Worm (Caenorhabditis elegans): ENCODE data around the gene ZK185.3.
A peak's percentile ranks its signal among the peaks of the same experiment; 100 is the strongest.

ZK185.3 gene

DNA sequence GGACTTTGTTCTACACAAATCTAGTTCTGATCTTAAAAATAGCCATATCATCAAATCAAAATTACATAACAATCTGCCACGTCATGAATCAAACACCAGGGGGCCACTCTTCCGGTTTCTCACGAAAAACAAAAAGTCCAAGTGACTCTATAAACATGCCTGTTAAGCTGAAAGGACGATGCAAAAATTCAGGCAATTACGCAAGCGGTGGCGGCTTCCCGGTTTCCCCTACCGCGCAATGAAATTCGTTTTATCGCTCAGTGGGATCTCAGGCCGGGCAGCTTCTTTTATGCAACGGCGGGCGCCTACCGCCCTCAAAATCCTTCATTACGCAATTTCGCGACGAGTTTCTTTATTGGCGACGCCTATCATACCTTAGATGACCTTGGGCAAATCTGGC, 10.5 kb downstream of the ZK185.3 start:
- TF ChIP-seq ama-1 (optimal IDR thresholded peaks at IDR 0.05), result peak; percentile 32
- TF ChIP-seq ceh-16 (tag; optimal IDR thresholded peaks at IDR 0.05), result no peak
- peak; percentile 68 for TF ChIP-seq nhr-25 (tag; optimal IDR thresholded peaks at IDR 0.05)
- no peak for TF ChIP-seq unc-39 (tag; optimal IDR thresholded peaks at IDR 0.05)
- no peak for TF ChIP-seq nhr-77 (tag; optimal IDR thresholded peaks at IDR 0.05)

DNA sequence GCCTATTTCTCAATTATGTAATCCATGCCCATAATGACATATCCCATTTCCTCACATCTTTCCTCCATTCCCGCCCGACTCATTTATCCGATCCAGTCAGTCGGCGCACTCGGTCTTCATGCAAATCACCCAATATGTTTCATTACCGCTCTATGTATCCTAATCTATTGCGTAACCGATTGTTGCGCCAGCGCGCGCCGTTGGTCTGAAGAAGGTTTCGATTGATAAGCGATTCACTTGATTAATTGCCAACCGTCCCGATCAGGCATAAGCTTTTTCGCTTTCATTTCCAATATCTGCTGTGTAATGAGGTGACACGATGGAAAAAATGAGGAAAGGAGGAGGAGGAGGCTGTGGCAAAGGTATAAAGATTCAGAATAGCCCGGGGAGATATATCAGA, 12.1 kb downstream of the ZK185.3 start:
- TF ChIP-seq ceh-82 (tag; optimal IDR thresholded peaks at IDR 0.05) (no peak), fos-1 (tag; optimal IDR thresholded peaks at IDR 0.05) (no peak), elt-1 (tag; optimal IDR thresholded peaks at IDR 0.05) (no peak), sea-2 (GFP tag; optimal IDR thresholded peaks at IDR 0.05) (no peak), elt-3 (tag; optimal IDR thresholded peaks at IDR 0.05) (peak in 1 of 3 experiments; percentile 72), daf-12 (tag; optimal IDR thresholded peaks at IDR 0.05) (no peak), egl-27 (tag; optimal IDR thresholded peaks at IDR 0.05) (no peak), tbx-2 (tag; optimal IDR thresholded peaks at IDR 0.05) (no peak), nhr-43 (tag; optimal IDR thresholded peaks at IDR 0.05; ENCODE audit: poor library complexity, severe bottlenecking) (peak; percentile 37), nhr-28 (tag; optimal IDR thresholded peaks at IDR 0.05) (no peak), snpc-4 (tag; optimal IDR thresholded peaks at IDR 0.05) (no peak), pqm-1 (tag; optimal IDR thresholded peaks at IDR 0.05) (no peak), ZK546.5 (tag; optimal IDR thresholded peaks at IDR 0.05) (no peak), jun-1 (tag; optimal IDR thresholded peaks at IDR 0.05) (no peak), nhr-23 (tag; optimal IDR thresholded peaks at IDR 0.05) (no peak), nfya-1 (tag; optimal IDR thresholded peaks at IDR 0.05; ENCODE audit: insufficient read depth) (no peak), unc-39 (tag; optimal IDR thresholded peaks at IDR 0.05) (no peak), nhr-25 (tag; optimal IDR thresholded peaks at IDR 0.05) (peak; percentile 39), ceh-9 (tag; optimal IDR thresholded peaks at IDR 0.05) (no peak), unc-62 (GFP tag; optimal IDR thresholded peaks at IDR 0.05) (no peak)

DNA sequence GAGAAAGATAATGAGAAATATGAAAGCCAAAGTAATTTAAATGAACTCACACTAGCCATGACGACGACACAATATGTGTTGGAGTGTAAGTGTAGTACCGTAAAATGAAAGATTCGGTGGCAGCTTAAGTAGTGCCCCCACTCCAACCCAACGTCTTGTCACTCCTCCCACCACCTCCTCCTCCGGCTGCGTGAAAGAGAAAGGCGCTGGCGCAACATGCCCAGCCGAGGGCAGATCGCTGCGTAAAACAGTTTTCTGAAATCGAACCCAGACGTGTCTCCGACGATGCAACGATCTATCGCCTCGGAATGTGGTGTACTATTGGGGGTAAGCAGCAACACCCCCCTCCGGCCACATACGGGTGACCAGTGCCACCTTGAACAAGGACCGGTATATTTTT, 13.2 kb downstream of the ZK185.3 start, which contains the start of gene ZK180.5:
ZK180.5 (minus strand) TSS at position 101 of the 400 bp plus-strand sequence.
- TF ChIP-seq nhr-25 (tag; optimal IDR thresholded peaks at IDR 0.05) (peak; percentile 28), daf-12 (tag; optimal IDR thresholded peaks at IDR 0.05) (no peak), nhr-43 (tag; optimal IDR thresholded peaks at IDR 0.05; ENCODE audit: poor library complexity, severe bottlenecking) (peak; percentile 42)

- TF ChIP-seq elt-1 (tag; optimal IDR thresholded peaks at IDR 0.05), result no peak
- TF ChIP-seq nhr-11 (tag; optimal IDR thresholded peaks at IDR 0.05), result no peak
Measured at ce11 chrIV:4516478-4516877, 13.8 kb downstream of the ZK185.3 start.

- TF ChIP-seq nhr-11 (tag; optimal IDR thresholded peaks at IDR 0.05) (peak; percentile 64), nhr-12 (tag; optimal IDR thresholded peaks at IDR 0.05) (no peak), daf-12 (tag; optimal IDR thresholded peaks at IDR 0.05) (no peak), ceh-82 (tag; optimal IDR thresholded peaks at IDR 0.05) (peak; percentile 62), nhr-76 (tag; optimal IDR thresholded peaks at IDR 0.05) (no peak), ztf-11 (tag; optimal IDR thresholded peaks at IDR 0.05) (no peak), nhr-25 (tag; optimal IDR thresholded peaks at IDR 0.05) (peak; percentile 55), zag-1 (tag; optimal IDR thresholded peaks at IDR 0.05) (no peak), skn-1 (tag; optimal IDR thresholded peaks at IDR 0.05) (peak; percentile 49), nhr-67 (tag; optimal IDR thresholded peaks at IDR 0.05) (no peak), elt-3 (tag; optimal IDR thresholded peaks at IDR 0.05) (no peak), tbx-2 (tag; optimal IDR thresholded peaks at IDR 0.05) (peak; percentile 77), fos-1 (tag; optimal IDR thresholded peaks at IDR 0.05) (no peak), hmg-11 (tag; optimal IDR thresholded peaks at IDR 0.05) (peak; percentile 53), egl-5 (tag; optimal IDR thresholded peaks at IDR 0.05) (peak; percentile 39), nhr-77 (tag; optimal IDR thresholded peaks at IDR 0.05) (peak; percentile 16), mdl-1 (tag; optimal IDR thresholded peaks at IDR 0.05) (peak; percentile 65), elt-2 (tag; optimal IDR thresholded peaks at IDR 0.05) (peak; percentile 60), lin-15B (tag; optimal IDR thresholded peaks at IDR 0.05) (peak; percentile 82), snpc-4 (tag; optimal IDR thresholded peaks at IDR 0.05) (peak; percentile 66), egl-27 (tag; optimal IDR thresholded peaks at IDR 0.05) (no peak), nhr-237 (tag; optimal IDR thresholded peaks at IDR 0.05) (no peak), pqm-1 (tag; optimal IDR thresholded peaks at IDR 0.05) (peak; percentile 57), pha-4 (tag; optimal IDR thresholded peaks at IDR 0.05) (peak; percentile 48), ama-1 (optimal IDR thresholded peaks at IDR 0.05) (no peak), eor-1 (tag; optimal IDR thresholded peaks at IDR 0.05) (no peak), aly-2 (tag; optimal IDR thresholded peaks at IDR 0.05) (no peak), sea-2 (GFP tag; optimal IDR thresholded peaks at IDR 0.05) (no peak), mml-1 (tag; optimal IDR thresholded peaks at IDR 0.05) (no peak), fkh-2 (tag; optimal IDR thresholded peaks at IDR 0.05) (no peak), jun-1 (tag; optimal IDR thresholded peaks at IDR 0.05) (peak; percentile 56), R02D3.7 (tag; optimal IDR thresholded peaks at IDR 0.05) (peak; percentile 40), elt-1 (tag; optimal IDR thresholded peaks at IDR 0.05) (no peak), ceh-16 (tag; optimal IDR thresholded peaks at IDR 0.05) (no peak), ZK546.5 (tag; optimal IDR thresholded peaks at IDR 0.05) (no peak), ceh-9 (tag; optimal IDR thresholded peaks at IDR 0.05) (no peak), nhr-23 (tag; optimal IDR thresholded peaks at IDR 0.05) (peak; percentile 63), unc-62 (GFP tag; optimal IDR thresholded peaks at IDR 0.05) (no peak)
Measured at ce11 chrIV:4513269-4513819, 16.9 kb downstream of the ZK185.3 start, which contains the start of gene sar-1. sar-1 (minus strand) TSS chrIV:4513319.

Data from whole organism, L3 larva.